Fruit fly (Drosophila melanogaster): Measurements from ENCODE around the gene CG6813.

Gene CG6813

dm6 chr3R:11619709-11620409 is 6.6 kb downstream of the CG6813 start, which contains the start of the genes Jupiter and CG14710:
TSS of gene Jupiter (minus strand) at chr3R:11619906.
TSS of gene CG14710 (plus strand) at chr3R:11620090.
- TF ChIP-seq emc (GFP tag; optimal IDR thresholded peaks at IDR 0.05) (peak; percentile 60), CG9215 (GFP tag; IDR thresholded peaks at IDR 0.05) (peak; percentile 63), tll (GFP tag; optimal IDR thresholded peaks at IDR 0.05) (no peak), aop (GFP tag; IDR thresholded peaks at IDR 0.05) (0 out of 2 replicates have a peak, but pooled peaks have one; percentile 27), ranshi (GFP tag; IDR thresholded peaks at IDR 0.05) (peak; percentile 69; the same call in 1 of the 2 replicates), chif (GFP tag; optimal IDR thresholded peaks at IDR 0.05) (peak; percentile 68 to 77), CG7928 (GFP tag; optimal IDR thresholded peaks at IDR 0.05) (peak; percentile 29), CG17361 (GFP tag; IDR thresholded peaks at IDR 0.05) (peak; percentile 39; the same call in 1 of the 3 replicates), esg (GFP tag; conservative IDR thresholded peaks at IDR 0.05) (peak; percentile 31; the same call in 1 of the 2 replicates), so (GFP tag; IDR thresholded peaks at IDR 0.05) (peak; percentile 80; the same call in 1 of the 3 replicates), vvl (GFP tag; IDR thresholded peaks at IDR 0.05) (peak; percentile 91), lola (GFP tag; optimal IDR thresholded peaks at IDR 0.05) (peak in 1 of 3 experiments; percentile 35), sug (tag; optimal IDR thresholded peaks at IDR 0.05) (peak; percentile 69), CG6689 (GFP tag; IDR thresholded peaks at IDR 0.05) (peak; percentile 43), stwl (tag; optimal IDR thresholded peaks at IDR 0.05) (peak; percentile 82), CG1024 (GFP tag; IDR thresholded peaks at IDR 0.05) (peak; percentile 38; the same call in 1 of the 2 replicates), CG3065 (GFP tag; optimal IDR thresholded peaks at IDR 0.05) (peak; percentile 18), Nf-YA (GFP tag; IDR thresholded peaks at IDR 0.05) (no peak), CG11398 (GFP tag; optimal IDR thresholded peaks at IDR 0.05) (peak; percentile 4), CG2129 (GFP tag; IDR thresholded peaks at IDR 0.05; ENCODE audit: partially characterized antibody) (no peak), Ptx1 (GFP tag; IDR thresholded peaks at IDR 0.05) (peak; percentile 82), NC2α (GFP tag; optimal IDR thresholded peaks at IDR 0.05) (peak; percentile 65), Med (GFP tag) (peak; percentile 97), CG9932 (GFP tag; IDR thresholded peaks at IDR 0.05) (peak; percentile 93), Poxn (GFP tag; IDR thresholded peaks at IDR 0.05) (no peak), CG17829 (tag; optimal IDR thresholded peaks at IDR 0.05) (peak; percentile 76), CG18476 (GFP tag; optimal IDR thresholded peaks at IDR 0.05) (no peak), slp2 (GFP tag; optimal IDR thresholded peaks at IDR 0.05) (peak; percentile 69), Hr39 (optimal IDR thresholded peaks at IDR 0.05) (no peak), row (GFP tag; IDR thresholded peaks at IDR 0.05) (peak; percentile 89), CG12299 (tag; optimal IDR thresholded peaks at IDR 0.05) (peak; percentile 57), CG13296 (GFP tag; optimal IDR thresholded peaks at IDR 0.05) (peak; percentile 54), CG15479 (GFP tag; optimal IDR thresholded peaks at IDR 0.05) (peak; percentile 4), tio (GFP tag; optimal IDR thresholded peaks at IDR 0.05) (no peak), TFAM (GFP tag; optimal IDR thresholded peaks at IDR 0.05) (no peak), CG11560 (tag; IDR thresholded peaks at IDR 0.05) (no peak), CG16863 (GFP tag; optimal IDR thresholded peaks at IDR 0.05) (peak; percentile 23), Sry-β (GFP tag; optimal IDR thresholded peaks at IDR 0.05) (peak; percentile 84), CG12659 (GFP tag; optimal IDR thresholded peaks at IDR 0.05) (peak; percentile 92), Sox102F (GFP tag; optimal IDR thresholded peaks at IDR 0.05) (peak; percentile 38), ato (GFP tag; IDR thresholded peaks at IDR 0.05; ENCODE audit: partially characterized antibody) (no peak), Stat92E (GFP tag; optimal IDR thresholded peaks at IDR 0.05) (peak in 1 of 3 experiments; percentile 47), ems (GFP tag; optimal IDR thresholded peaks at IDR 0.05) (peak; percentile 65), disco-r (GFP tag; optimal IDR thresholded peaks at IDR 0.05) (peak; percentile 37), pnt (GFP tag; optimal IDR thresholded peaks at IDR 0.05) (peak; percentile 87), Fer2 (tag; optimal IDR thresholded peaks at IDR 0.05) (peak; percentile 41), hkb (optimal IDR thresholded peaks at IDR 0.05) (peak; percentile 65), hkb (GFP tag; IDR thresholded peaks at IDR 0.05) (no peak), CG3726 (GFP tag; IDR thresholded peaks at IDR 0.05) (no peak), CG33557 (GFP tag; optimal IDR thresholded peaks at IDR 0.05) (peak; percentile 27)

All from whole organism, embryonic.